In the genomic region with DNA sequence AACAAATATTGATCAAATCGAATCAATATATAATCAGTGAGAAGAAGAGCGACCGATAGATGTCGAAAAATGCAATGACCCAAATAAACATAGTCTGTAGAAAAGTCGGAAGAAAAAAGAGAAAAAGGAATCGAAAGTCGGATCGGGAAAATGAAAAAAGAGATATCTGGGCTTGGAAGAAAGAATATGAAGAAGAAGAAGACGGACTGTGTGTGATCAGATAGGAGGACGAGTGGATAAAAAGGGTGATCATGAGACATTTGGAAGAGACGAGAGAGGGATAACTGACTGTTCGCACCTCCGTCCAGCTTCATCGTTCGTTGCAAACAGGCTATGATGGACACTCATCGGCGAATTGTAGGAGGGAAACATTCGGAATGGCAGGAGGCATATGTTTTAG, we compare ENCODE assay signal across 1 worm cellular context.
A peak's percentile ranks its signal among the peaks of the same experiment; 100 is the strongest.
TF ChIP-seq lines count a peak whose summit lies in the region.

No protein-coding gene starts in this region.

TF ChIP-seq in whole organism, L1 larva, 84 proteins besides CTCF, POLR2A, EP300 and RAD21 (continued from another document):
- TF ChIP-seq mdl-1 (tag; optimal IDR thresholded peaks at IDR 0.05; lab: Kevin White, UChicago), result no peak
- peak; percentile 27 for TF ChIP-seq ztf-4 (tag; optimal IDR thresholded peaks at IDR 0.05; lab: Kevin White, UChicago)
- no peak for TF ChIP-seq lin-13 (GFP tag; optimal IDR thresholded peaks at IDR 0.05; lab: Kevin White, UChicago)
- TF ChIP-seq nhr-28 (tag; optimal IDR thresholded peaks at IDR 0.05; lab: Kevin White, UChicago), result no peak
- TF ChIP-seq egl-13 (tag; optimal IDR thresholded peaks at IDR 0.05; lab: Kevin White, UChicago), result no peak
- TF ChIP-seq isw-1 (GFP tag; IDR thresholded peaks at IDR 0.05; lab: Robert Waterston, UW), result no peak
- no peak for TF ChIP-seq snu-23 (GFP tag; optimal IDR thresholded peaks at IDR 0.05; lab: Kevin White, UChicago)
- no peak for TF ChIP-seq unc-130 (tag; optimal IDR thresholded peaks at IDR 0.05; lab: Kevin White, UChicago)
- TF ChIP-seq blmp-1 (tag; optimal IDR thresholded peaks at IDR 0.05; lab: Kevin White, UChicago), result peak; percentile 100
- no peak for TF ChIP-seq F16B12.6 (tag; optimal IDR thresholded peaks at IDR 0.05; lab: Kevin White, UChicago)
- no peak for TF ChIP-seq elt-2 (tag; optimal IDR thresholded peaks at IDR 0.05; lab: Kevin White, UChicago)
- TF ChIP-seq alr-1 (tag; optimal IDR thresholded peaks at IDR 0.05; lab: Kevin White, UChicago; ENCODE audit: borderline replicate concordance), result no peak
- peak; percentile 5 for TF ChIP-seq lin-14 (GFP tag; optimal IDR thresholded peaks at IDR 0.05; lab: Kevin White, UChicago)
